Worm (Caenorhabditis elegans): ENCODE results near the gene fipr-27.
"Not testable (repeated sequence)": the region's sequence is repeated elsewhere in the genome, so short reads cannot be mapped to it uniquely, and the experiment has no call there.

DNA sequence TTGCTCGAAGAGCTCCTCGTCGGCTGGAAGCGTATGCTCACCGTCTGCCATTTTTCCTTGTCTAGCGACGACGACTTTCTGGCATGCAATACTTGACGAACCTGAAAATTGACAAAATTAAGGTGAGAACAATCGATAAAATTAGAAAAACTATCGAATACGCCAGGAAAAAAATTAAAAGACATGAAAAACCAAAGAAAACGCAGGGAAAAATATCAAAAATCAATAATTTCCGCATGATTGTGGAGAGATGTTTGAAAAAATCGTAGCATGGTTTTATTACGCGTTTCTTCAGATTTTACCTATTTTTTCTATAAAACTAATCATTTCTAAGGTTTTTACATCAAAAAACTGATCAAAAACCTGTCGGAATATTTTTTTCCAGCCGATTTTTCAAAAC, 25.1 kb downstream of the fipr-27 start, which contains the start of gene set-26:
- TF ChIP-seq ama-1 (optimal IDR thresholded peaks at IDR 0.05); aly-2 (tag; optimal IDR thresholded peaks at IDR 0.05); egl-27 (tag; optimal IDR thresholded peaks at IDR 0.05); unc-62 (GFP tag; optimal IDR thresholded peaks at IDR 0.05); ztf-11 (tag; optimal IDR thresholded peaks at IDR 0.05); jun-1 (tag; optimal IDR thresholded peaks at IDR 0.05); ztf-4 (tag; optimal IDR thresholded peaks at IDR 0.05); nhr-12 (tag; optimal IDR thresholded peaks at IDR 0.05); daf-12 (tag; optimal IDR thresholded peaks at IDR 0.05); snpc-4 (tag; optimal IDR thresholded peaks at IDR 0.05); unc-39 (tag; optimal IDR thresholded peaks at IDR 0.05); pha-4 (tag; optimal IDR thresholded peaks at IDR 0.05); lin-15B (tag; optimal IDR thresholded peaks at IDR 0.05): not testable (repeated sequence)
